Fruit fly (Drosophila melanogaster): ENCODE data around the gene RpS13.

- no peak for TF ChIP-seq CG12768 (GFP tag; optimal IDR thresholded peaks at IDR 0.05)
- TF ChIP-seq CG1620 (GFP tag; optimal IDR thresholded peaks at IDR 0.05): no peak
- no peak for TF ChIP-seq pad (GFP tag; optimal IDR thresholded peaks at IDR 0.05)
- no peak for TF ChIP-seq Crg-1 (GFP tag; optimal IDR thresholded peaks at IDR 0.05)
- TF ChIP-seq cnc (optimal IDR thresholded peaks at IDR 0.05): no peak
- no peak for TF ChIP-seq CG14711 (tag; optimal IDR thresholded peaks at IDR 0.05)
- no peak for TF ChIP-seq CG11617 (GFP tag; optimal IDR thresholded peaks at IDR 0.05)
- no peak for TF ChIP-seq tj (GFP tag; optimal IDR thresholded peaks at IDR 0.05)
Measured at dm6 chr2L:8399863-8400598, 35.6 kb upstream of the RpS13 start, which contains the start of gene CG31898.

Measured in whole organism, adult.